Fruit fly (Drosophila melanogaster) whole organism, embryonic: ENCODE measurements around the gene CG31176.

Experiments
- Awh ChIP-seq: fragments of 200-800 bp; sonication (Bioruptor generic); IDR thresholded peaks from 2 replicates; pipeline ENCODE4, ENCODE4 v1.3.6; 2022; ENCODE audit warnings: missing biosample characterization, missing genetic modification characterization
- CG10267 ChIP-seq: fragments of 200-800 bp; sonication (Bioruptor generic); optimal IDR thresholded peaks from 2 replicates; lab custom pipeline; 2018; ENCODE audit warnings: missing biosample characterization, mild to moderate bottlenecking, missing genetic modification characterization, moderate library complexity
- CG10543 ChIP-seq: fragments of 200-800 bp; sonication (Bioruptor generic); optimal IDR thresholded peaks from 3 replicates; lab custom pipeline; 2017; ENCODE audit warnings: missing biosample characterization, mild to moderate bottlenecking, missing genetic modification characterization, moderate library complexity
- CG11696 ChIP-seq: fragments of 200-800 bp; sonication (Bioruptor generic); IDR thresholded peaks from 2 replicates; pipeline ENCODE4 v1.3.6; 2022; ENCODE audit warnings: missing biosample characterization, missing genetic modification characterization
- CG12391 ChIP-seq: fragments of 200-800 bp; sonication (Bioruptor generic); optimal IDR thresholded peaks from 3 replicates; lab custom pipeline; 2018; ENCODE audit warnings: missing biosample characterization, mild to moderate bottlenecking, missing genetic modification characterization, moderate library complexity
- CG12659 ChIP-seq: fragments of 200-800 bp; sonication (Bioruptor generic); optimal IDR thresholded peaks from 3 replicates; lab custom pipeline; 2017; ENCODE audit warnings: mild to moderate bottlenecking, missing biosample characterization, missing genetic modification reagents, missing genetic modification characterization
- CG13287 ChIP-seq: fragments of 200-800 bp; sonication (Bioruptor generic); IDR thresholded peaks from 2 replicates; pipeline ENCODE4 v1.3.6; 2022; ENCODE audit warnings: missing biosample characterization, missing genetic modification characterization; ENCODE audit not compliant: partially characterized antibody
- CG15601 ChIP-seq: fragments of 200-800 bp; sonication (Bioruptor generic); optimal IDR thresholded peaks from 3 replicates; lab custom pipeline; 2019; ENCODE audit warnings: missing biosample characterization, mild to moderate bottlenecking, missing genetic modification characterization, moderate library complexity
- CG15696 ChIP-seq: fragments of 200-800 bp; sonication (Bioruptor generic); optimal IDR thresholded peaks from 2 replicates; lab custom pipeline; 2019; ENCODE audit warnings: missing biosample characterization, mild to moderate bottlenecking, missing genetic modification characterization, moderate library complexity
- CG17359 ChIP-seq: fragments of 200-800 bp; sonication (Bioruptor generic); optimal IDR thresholded peaks from 3 replicates; lab custom pipeline; 2018; ENCODE audit warnings: missing biosample characterization, mild to moderate bottlenecking, missing genetic modification characterization, moderate library complexity
- CG17912 ChIP-seq: fragments of 200-800 bp; sonication (Bioruptor generic); optimal IDR thresholded peaks from 2 replicates; lab custom pipeline; 2018; ENCODE audit warnings: missing biosample characterization, mild to moderate bottlenecking, missing genetic modification characterization
- CG2712 ChIP-seq: fragments of 200-800 bp; optimal IDR thresholded peaks from 3 replicates; lab custom pipeline; 2019; ENCODE audit warnings: missing biosample characterization, mild to moderate bottlenecking, missing genetic modification characterization, moderate library complexity
- CG2875 ChIP-seq: fragments of 200-800 bp; sonication (Bioruptor generic); optimal IDR thresholded peaks from 2 replicates; lab custom pipeline; 2017; ENCODE audit warnings: missing biosample characterization, mild to moderate bottlenecking, missing genetic modification characterization, missing genetic modification reagents
- CG30020 ChIP-seq: fragments of 200-800 bp; optimal IDR thresholded peaks from 2 replicates; lab custom pipeline; 2019; ENCODE audit warnings: missing biosample characterization, mild to moderate bottlenecking, missing genetic modification characterization, moderate library complexity
- CG31365 ChIP-seq: fragments of 200-800 bp; sonication (Bioruptor generic); optimal IDR thresholded peaks from 2 replicates; lab custom pipeline; 2018; ENCODE audit warnings: missing biosample characterization, mild to moderate bottlenecking, missing genetic modification characterization
- CG34376 ChIP-seq: fragments of 200-800 bp; sonication (Bioruptor generic); optimal IDR thresholded peaks from 2 replicates; lab custom pipeline; 2018; ENCODE audit warnings: missing biosample characterization, mild to moderate bottlenecking, missing genetic modification characterization
- CG6854 ChIP-seq: fragments of 200-800 bp; sonication (Bioruptor generic); optimal IDR thresholded peaks from 3 replicates; lab custom pipeline; 2017; ENCODE audit warnings: missing biosample characterization, mild to moderate bottlenecking, missing genetic modification characterization
- CG7271 ChIP-seq: fragments of 200-800 bp; sonication (Bioruptor generic); optimal IDR thresholded peaks from 2 replicates; lab custom pipeline; 2018; ENCODE audit warnings: missing biosample characterization, mild to moderate bottlenecking, missing genetic modification characterization, moderate library complexity
- CG7556 ChIP-seq: fragments of 200-800 bp; sonication (Bioruptor generic); optimal IDR thresholded peaks from 2 replicates; lab custom pipeline; 2017; ENCODE audit warnings: missing biosample characterization, mild to moderate bottlenecking, missing genetic modification characterization
- CG8359 ChIP-seq: fragments of 200-800 bp; sonication (Bioruptor generic); optimal IDR thresholded peaks from 2 replicates; lab custom pipeline; 2017; ENCODE audit warnings: missing biosample characterization, mild to moderate bottlenecking, missing genetic modification characterization, borderline replicate concordance
- CTCF ChIP-seq: fragments of 200-800 bp; sonication (Bioruptor generic); optimal IDR thresholded peaks from 2 replicates; lab custom pipeline; 2017; ENCODE audit warnings: missing biosample characterization, mild to moderate bottlenecking, missing genetic modification characterization, moderate library complexity
- Chrac-16 ChIP-seq: fragments of 200-800 bp; sonication (Bioruptor generic); optimal IDR thresholded peaks from 3 replicates; lab custom pipeline; 2016; ENCODE audit warnings: missing biosample characterization, missing genetic modification characterization
- CrebB ChIP-seq: fragments of 200-800 bp; sonication (Bioruptor generic); optimal IDR thresholded peaks from 3 replicates; lab custom pipeline; 2018; ENCODE audit warnings: missing biosample characterization, mild to moderate bottlenecking, missing genetic modification characterization
- HLH3B ChIP-seq: fragments of 200-800 bp; sonication (Bioruptor generic); IDR thresholded peaks from 2 replicates; pipeline ENCODE4 v1.3.6; 2022; ENCODE audit warnings: missing biosample characterization, missing genetic modification characterization
- Hr3 ChIP-seq: fragments of 200-800 bp; sonication (Bioruptor generic); optimal IDR thresholded peaks from 3 replicates; lab custom pipeline; 2016; ENCODE audit warnings: missing biosample characterization, missing genetic modification characterization
- Hr51 ChIP-seq, 2 experiments: fragments of 200-800 bp; sonication (Bioruptor generic); optimal IDR thresholded peaks; 2 replicates in 1 of 2; 3 replicates in 1 of 2; lab custom pipeline; 2016 to 2018; ENCODE audit warnings: missing biosample characterization in 2 of 2, missing genetic modification characterization in 2 of 2, mild to moderate bottlenecking in 1 of 2, moderate library complexity in 1 of 2
- MTF-1 ChIP-seq: fragments of 200-800 bp; sonication (Bioruptor generic); optimal IDR thresholded peaks from 2 replicates; lab custom pipeline; 2018; ENCODE audit warnings: missing biosample characterization, mild to moderate bottlenecking, missing genetic modification characterization, borderline replicate concordance
- Mad ChIP-seq: fragments of 200-800 bp; sonication (Bioruptor generic); optimal IDR thresholded peaks from 2 replicates; lab custom pipeline; 2016; ENCODE audit warnings: missing biosample characterization, missing genetic modification characterization
- Neu2 ChIP-seq: fragments of 200-800 bp; sonication (Bioruptor generic); optimal IDR thresholded peaks from 3 replicates; lab custom pipeline; 2016; ENCODE audit warnings: missing biosample characterization, missing genetic modification characterization, borderline replicate concordance
- Oaz ChIP-seq: fragments of 200-800 bp; sonication (Bioruptor generic); IDR thresholded peaks from 2 replicates; pipeline ENCODE4 v1.3.6; 2022; ENCODE audit warnings: missing biosample characterization, missing genetic modification characterization
- Oli ChIP-seq: fragments of 200-800 bp; sonication (Bioruptor generic); optimal IDR thresholded peaks from 2 replicates; lab custom pipeline; 2018; ENCODE audit warnings: missing biosample characterization, mild to moderate bottlenecking, missing genetic modification characterization, moderate library complexity
- Taf1 ChIP-seq: fragments of 200-800 bp; sonication (Bioruptor generic); IDR thresholded peaks from 2 replicates; pipeline ENCODE4 v1.3.6; 2022; ENCODE audit warnings: missing biosample characterization, missing genetic modification characterization
- al ChIP-seq: fragments of 200-800 bp; sonication (Bioruptor generic); IDR thresholded peaks from 2 replicates; pipeline ENCODE4 v1.3.6; 2022; ENCODE audit warnings: missing biosample characterization, missing genetic modification characterization
- az2 ChIP-seq: fragments of 200-800 bp; sonication (Bioruptor generic); optimal IDR thresholded peaks from 3 replicates; lab custom pipeline; 2016; ENCODE audit warnings: missing biosample characterization, missing genetic modification characterization
- bbx ChIP-seq: fragments of 200-800 bp; sonication (Bioruptor generic); IDR thresholded peaks from 2 replicates; pipeline ENCODE4 v1.3.6; 2022; ENCODE audit warnings: missing biosample characterization, missing genetic modification characterization; ENCODE audit not compliant: partially characterized antibody
- bcd ChIP-seq: fragments of 200-800 bp; sonication (Bioruptor generic); optimal IDR thresholded peaks from 2 replicates; lab custom pipeline; 2017; ENCODE audit warnings: missing biosample characterization, mild to moderate bottlenecking, missing genetic modification characterization
- chinmo ChIP-seq: fragments of 200-800 bp; sonication (Bioruptor generic); IDR thresholded peaks from 4 replicates; pipeline ENCODE4 v1.3.6; 2022; ENCODE audit warnings: missing biosample characterization, missing genetic modification characterization; ENCODE audit not compliant: partially characterized antibody
- chm ChIP-seq: fragments of 200-800 bp; sonication (Bioruptor generic); IDR thresholded peaks from 2 replicates; pipeline ENCODE4 v1.3.6; 2022; ENCODE audit warnings: missing biosample characterization, missing genetic modification characterization
- gt ChIP-seq: fragments of 200-800 bp; sonication (Bioruptor generic); IDR thresholded peaks from 2 replicates; pipeline ENCODE4 v1.3.6; 2022; ENCODE audit warnings: missing biosample characterization, missing genetic modification characterization
- lola ChIP-seq, 3 experiments: fragments of >200 bp in 2 of 3; fragments of 200-800 bp in 1 of 3; sonication (Bioruptor generic) in 1 of 3; optimal IDR thresholded peaks; 2 replicates each; lab custom pipeline; 2017 to 2019; ENCODE audit warnings: missing biosample characterization in 3 of 3, missing genetic modification characterization in 3 of 3, mild to moderate bottlenecking in 1 of 3, moderate library complexity in 1 of 3
- pfk ChIP-seq: fragments of 200-800 bp; sonication (Bioruptor generic); optimal IDR thresholded peaks from 2 replicates; lab custom pipeline; 2018; ENCODE audit warnings: missing biosample characterization, mild to moderate bottlenecking, missing genetic modification characterization, moderate library complexity
- pita ChIP-seq: fragments of 200-800 bp; sonication (Bioruptor generic); optimal IDR thresholded peaks from 2 replicates; lab custom pipeline; 2017; ENCODE audit warnings: missing biosample characterization, mild to moderate bottlenecking, missing genetic modification characterization
- repo ChIP-seq: fragments of 200-800 bp; sonication (Bioruptor generic); optimal IDR thresholded peaks from 2 replicates; lab custom pipeline; 2016; ENCODE audit warnings: missing biosample characterization, missing genetic modification characterization
- sens ChIP-seq: fragments of 200-800 bp; sonication (Bioruptor generic); peaks from one replicate; lab custom pipeline; 2016; ENCODE audit warnings: missing biosample characterization, missing genetic modification characterization
- sug ChIP-seq: fragments of 200-800 bp; optimal IDR thresholded peaks from 2 replicates; lab custom pipeline; 2019; ENCODE audit warnings: missing biosample characterization, mild to moderate bottlenecking, missing genetic modification characterization, moderate library complexity
- tll ChIP-seq, 2 experiments: fragments of 200-800 bp in 1 of 2; fragments of >200 bp in 1 of 2; sonication (Bioruptor generic) in 1 of 2; optimal IDR thresholded peaks; 2 replicates each; lab custom pipeline; 2017 to 2019; ENCODE audit warnings: missing biosample characterization in 2 of 2, missing genetic modification characterization in 2 of 2, mild to moderate bottlenecking in 1 of 2, moderate library complexity in 1 of 2
- unpg ChIP-seq: fragments of 200-800 bp; sonication (Bioruptor generic); optimal IDR thresholded peaks from 3 replicates; lab custom pipeline; 2018; ENCODE audit warnings: missing biosample characterization, mild to moderate bottlenecking, missing genetic modification characterization, moderate library complexity
- usp ChIP-seq: fragments of >200 bp; optimal IDR thresholded peaks from 2 replicates; lab custom pipeline; 2017; ENCODE audit warnings: missing biosample characterization, missing genetic modification characterization

CG31176 gene

dm6 chr3R:21629373-21630145, 89.9 kb downstream of the CG31176 start (continued):
- TF ChIP-seq Mad (GFP tag; lab: Kevin White, UChicago) (no peak), CG7271 (no peak), sens (GFP tag; lab: Kevin White, UChicago) (peak; percentile 68), lola (GFP tag; optimal IDR thresholded peaks at IDR 0.05; lab: Kevin White, UChicago) (no peak), Hr51 (GFP tag; optimal IDR thresholded peaks at IDR 0.05; lab: Kevin White, UChicago) (no peak), CG34376 (peak; percentile 55), CG2875 (peak; percentile 37), Neu2 (GFP tag; lab: Kevin White, UChicago) (no peak), CG17912 (GFP tag; lab: Kevin White, UChicago) (peak; percentile 48), CG7556 (GFP tag; lab: Kevin White, UChicago) (peak; percentile 12), tll (GFP tag; optimal IDR thresholded peaks at IDR 0.05; lab: Kevin White, UChicago) (no peak), chinmo (no peak; the same call in 3 of the 4 replicates), bbx (GFP tag; lab: Robert Waterston, UW) (peak; percentile 21; the same call in 1 of the 2 replicates), CG2712 (tag; lab: Kevin White, UChicago) (no peak), al (GFP tag; lab: Robert Waterston, UW) (0 out of 2 replicates have a peak, but pooled peaks have one; percentile 10), HLH3B (GFP tag; lab: Robert Waterston, UW) (0 out of 2 replicates have a peak, but pooled peaks have one; percentile 14), CG13287 (no peak), CG10543 (peak; percentile 75), repo (GFP tag; lab: Kevin White, UChicago) (no peak), CG6854 (GFP tag; lab: Kevin White, UChicago) (no peak), CG30020 (no peak), Hr3 (GFP tag; lab: Kevin White, UChicago) (no peak), unpg (no peak), chm (peak; percentile 53; the same call in 1 of the 2 replicates), CG15696 (tag; lab: Kevin White, UChicago) (no peak), CG11696 (GFP tag; lab: Robert Waterston, UW) (no peak), gt (GFP tag; lab: Robert Waterston, UW) (no peak), CTCF (GFP tag; lab: Kevin White, UChicago) (no peak), CG17359 (tag; lab: Kevin White, UChicago) (no peak), Chrac-16 (GFP tag; lab: Kevin White, UChicago) (no peak), CG31365 (tag; lab: Kevin White, UChicago) (peak; percentile 3), pita (GFP tag; lab: Kevin White, UChicago) (no peak), Taf1 (peak; percentile 16; the same call in 1 of the 2 replicates), CG10267 (tag; lab: Kevin White, UChicago) (no peak), sug (tag; lab: Kevin White, UChicago) (peak; percentile 95), pfk (GFP tag; lab: Kevin White, UChicago) (peak; percentile 6), Awh (GFP tag; lab: Robert Waterston, UW) (no peak), CrebB (tag; lab: Kevin White, UChicago) (peak; percentile 36), MTF-1 (GFP tag; lab: Kevin White, UChicago) (no peak), bcd (GFP tag; lab: Kevin White, UChicago) (peak; percentile 30), usp (no peak), Oli (tag; lab: Kevin White, UChicago) (no peak), CG15601 (tag; lab: Kevin White, UChicago) (peak; percentile 50), Oaz (GFP tag; lab: Robert Waterston, UW) (no peak), CG8359 (GFP tag; lab: Kevin White, UChicago) (peak; percentile 7), az2 (GFP tag; lab: Kevin White, UChicago) (no peak), CG12391 (tag; lab: Kevin White, UChicago) (no peak), CG12659 (GFP tag; lab: Kevin White, UChicago) (peak; percentile 29)
